Fruit fly (Drosophila melanogaster) Kc167 (cell line): Measurements from ENCODE around the gene prt.

Experiments
- Myc ChIP-seq: fragments of >200 bp; optimal IDR thresholded peaks from 2 replicates; lab custom pipeline; 2017; ENCODE audit warnings: missing external identifiers
- Sin3A ChIP-seq: fragments of >200 bp; optimal IDR thresholded peaks from 2 replicates; lab custom pipeline; 2018; ENCODE audit warnings: missing external identifiers
- h ChIP-seq: fragments of >200 bp; optimal IDR thresholded peaks from 3 replicates; lab custom pipeline; 2018; ENCODE audit warnings: missing external identifiers
- psq ChIP-seq: fragments of >200 bp; optimal IDR thresholded peaks from 2 replicates; lab custom pipeline; 2017; ENCODE audit warnings: missing external identifiers

dm6 chr3R:23668583-23668982 is 30.2 kb downstream of the prt start:
- no peak for TF ChIP-seq Sin3A (lab: Kevin White, UChicago)
- TF ChIP-seq Myc (lab: Kevin White, UChicago) = no peak
- no peak for TF ChIP-seq psq (lab: Kevin White, UChicago)
- no peak for TF ChIP-seq h (lab: Kevin White, UChicago)
